Worm (Caenorhabditis elegans) whole organism, mixed stage, embryonic: ENCODE measurements around the gene clec-212.

Experiments
- M03D4.4 ChIP-seq: sonication (generic microtip); optimal IDR thresholded peaks from 2 replicates; lab custom pipeline; 2017; ENCODE audit warnings: mild to moderate bottlenecking, missing genetic modification characterization, missing compliant biosample characterization
- bed-3 ChIP-seq: fragments of 200-800 bp; sonication (Bioruptor generic); optimal IDR thresholded peaks from 3 replicates; lab custom pipeline; 2018; ENCODE audit warnings: mild to moderate bottlenecking, missing genetic modification characterization, moderate library complexity, missing compliant biosample characterization
- blmp-1 ChIP-seq: fragments of 150-350 bp; optimal IDR thresholded peaks from 2 replicates; lab custom pipeline; 2014; ENCODE audit warnings: missing biosample characterization, missing genetic modification characterization
- ceh-39 ChIP-seq: fragments of 150-350 bp; optimal IDR thresholded peaks from 2 replicates; lab custom pipeline; 2014; ENCODE audit warnings: missing biosample characterization, missing genetic modification characterization
- ceh-43 ChIP-seq: fragments of 200-800 bp; sonication (Bioruptor generic); optimal IDR thresholded peaks from 2 replicates; lab custom pipeline; 2018; ENCODE audit warnings: mild to moderate bottlenecking, missing genetic modification characterization, moderate library complexity, missing compliant biosample characterization
- ces-1 ChIP-seq: fragments of 150-350 bp; optimal IDR thresholded peaks from 2 replicates; lab custom pipeline; 2014; ENCODE audit warnings: missing biosample characterization, missing genetic modification reagents, missing genetic modification characterization
- cnd-1 ChIP-seq: fragments of 200-800 bp; sonication (Bioruptor generic); optimal IDR thresholded peaks from 2 replicates; lab custom pipeline; 2018; ENCODE audit warnings: mild to moderate bottlenecking, missing genetic modification characterization, missing compliant biosample characterization
- drap-1 ChIP-seq: fragments of 200-800 bp; sonication (Bioruptor generic); optimal IDR thresholded peaks from 3 replicates; lab custom pipeline; 2018; ENCODE audit warnings: mild to moderate bottlenecking, missing genetic modification characterization, missing compliant biosample characterization
- elt-1 ChIP-seq: sonication (generic microtip); optimal IDR thresholded peaks from 2 replicates; lab custom pipeline; 2017; ENCODE audit warnings: missing genetic modification characterization, mild to moderate bottlenecking, missing compliant biosample characterization, antibody characterized with exemption, moderate library complexity, borderline replicate concordance; ENCODE audit not compliant: insufficient read depth
- elt-3 ChIP-seq: fragments of 150-350 bp; optimal IDR thresholded peaks from 2 replicates; lab custom pipeline; 2014; ENCODE audit warnings: missing biosample characterization, missing genetic modification characterization
- flh-1 ChIP-seq: fragments of 200-800 bp; sonication (Bioruptor generic); optimal IDR thresholded peaks from 2 replicates; lab custom pipeline; 2018; ENCODE audit warnings: mild to moderate bottlenecking, missing genetic modification characterization, moderate library complexity, missing compliant biosample characterization
- ham-2 ChIP-seq: fragments of 200-800 bp; sonication (Bioruptor generic); optimal IDR thresholded peaks from 2 replicates; lab custom pipeline; 2018; ENCODE audit warnings: mild to moderate bottlenecking, missing genetic modification characterization, missing compliant biosample characterization
- hlh-1 ChIP-seq: fragments of 150-350 bp; optimal IDR thresholded peaks from 2 replicates; lab custom pipeline; 2014; ENCODE audit warnings: missing biosample characterization, missing genetic modification reagents, missing genetic modification characterization
- lin-13 ChIP-seq: fragments of 150-350 bp; optimal IDR thresholded peaks from 2 replicates; lab custom pipeline; 2014; ENCODE audit warnings: missing biosample characterization, missing genetic modification characterization
- lin-32 ChIP-seq: fragments of 200-800 bp; sonication (Bioruptor generic); optimal IDR thresholded peaks from 2 replicates; lab custom pipeline; 2018; ENCODE audit warnings: mild to moderate bottlenecking, missing genetic modification characterization, missing compliant biosample characterization
- lsy-2 ChIP-seq: fragments of 150-350 bp; optimal IDR thresholded peaks from 2 replicates; lab custom pipeline; 2014; ENCODE audit warnings: missing biosample characterization, missing genetic modification characterization
- mab-5 ChIP-seq: fragments of 150-350 bp; optimal IDR thresholded peaks from 2 replicates; lab custom pipeline; 2014; ENCODE audit warnings: missing biosample characterization, missing genetic modification characterization
- mep-1 ChIP-seq: fragments of 150-350 bp; optimal IDR thresholded peaks from 2 replicates; lab custom pipeline; 2017; ENCODE audit warnings: missing biosample characterization, missing genetic modification reagents, missing genetic modification characterization, inconsistent platforms
- mls-2 ChIP-seq: sonication (generic microtip); optimal IDR thresholded peaks from 2 replicates; lab custom pipeline; 2016; ENCODE audit warnings: mild to moderate bottlenecking, missing genetic modification characterization, moderate library complexity, missing compliant biosample characterization
- nhr-2 ChIP-seq: fragments of 150-350 bp; optimal IDR thresholded peaks from 2 replicates; lab custom pipeline; 2014; ENCODE audit warnings: missing biosample characterization, missing genetic modification characterization
- nhr-237 ChIP-seq: fragments of 150-350 bp; optimal IDR thresholded peaks from 2 replicates; lab custom pipeline; 2014; ENCODE audit warnings: missing biosample characterization, missing genetic modification characterization
- nhr-28 ChIP-seq: fragments of 150-350 bp; optimal IDR thresholded peaks from 2 replicates; lab custom pipeline; 2014; ENCODE audit warnings: missing biosample characterization, missing genetic modification characterization
- nhr-76 ChIP-seq: sonication (generic microtip); optimal IDR thresholded peaks from 2 replicates; lab custom pipeline; 2017; ENCODE audit warnings: missing biosample characterization, missing genetic modification characterization
- pha-4 ChIP-seq: fragments of 150-350 bp; optimal IDR thresholded peaks from 2 replicates; lab custom pipeline; 2018; ENCODE audit warnings: missing biosample characterization, missing genetic modification reagents, missing genetic modification characterization
- sem-2 ChIP-seq: fragments of 200-800 bp; sonication (Bioruptor generic); optimal IDR thresholded peaks from 2 replicates; lab custom pipeline; 2018; ENCODE audit warnings: mild to moderate bottlenecking, missing genetic modification characterization, missing compliant biosample characterization
- snpc-4 ChIP-seq: fragments of 150-350 bp; optimal IDR thresholded peaks from 2 replicates; lab custom pipeline; 2014; ENCODE audit warnings: missing biosample characterization, missing genetic modification characterization
- tbx-8 ChIP-seq: fragments of 200-800 bp; sonication (Bioruptor generic); optimal IDR thresholded peaks from 2 replicates; lab custom pipeline; 2018; ENCODE audit warnings: mild to moderate bottlenecking, missing genetic modification characterization, moderate library complexity, missing compliant biosample characterization
- unc-39 ChIP-seq: fragments of 150-350 bp; optimal IDR thresholded peaks from 2 replicates; lab custom pipeline; 2014; ENCODE audit warnings: missing biosample characterization, missing genetic modification characterization
- unc-62 ChIP-seq: fragments of 150-350 bp; optimal IDR thresholded peaks from 2 replicates; lab custom pipeline; 2014; ENCODE audit warnings: missing biosample characterization, missing genetic modification reagents, missing genetic modification characterization
- zip-8 ChIP-seq: fragments of 150-350 bp; optimal IDR thresholded peaks from 2 replicates; lab custom pipeline; 2014; ENCODE audit warnings: missing biosample characterization, missing genetic modification characterization

The clec-212 gene

ce11 chrV:7600149-7600548, 30.0 kb upstream of the clec-212 start, which contains the start of gene C50E3.9:
C50E3.9 (minus strand) TSS chrV:7600249.
- TF ChIP-seq cnd-1 (tag; lab: Kevin White, UChicago) (no peak), unc-39 (tag; lab: Kevin White, UChicago) (no peak), blmp-1 (tag; lab: Kevin White, UChicago) (no peak), drap-1 (no peak)

- no peak for TF ChIP-seq tbx-8
- no peak for TF ChIP-seq nhr-28
- no peak for TF ChIP-seq nhr-76 (tag; lab: Kevin White, UChicago)
- TF ChIP-seq elt-3 (tag; lab: Kevin White, UChicago) = no peak
- no peak for TF ChIP-seq mls-2
Observed at ce11 chrV:7598269-7598668, 28.1 kb upstream of the clec-212 start, which contains the start of gene C50E3.7. C50E3.7 (minus strand) TSS chrV:7598369.

ce11 chrV:7595132-7595531, 24.9 kb upstream of the clec-212 start:
- TF ChIP-seq ceh-43 (no peak), lin-13 (tag; lab: Kevin White, UChicago) (no peak), sem-2 (GFP tag; lab: Kevin White, UChicago) (no peak), pha-4 (tag; lab: Kevin White, UChicago) (no peak), mls-2 (no peak), nhr-2 (no peak), mep-1 (tag; lab: Kevin White, UChicago) (no peak), ceh-39 (tag; lab: Kevin White, UChicago) (no peak), M03D4.4 (tag; lab: Kevin White, UChicago) (no peak), lsy-2 (tag; lab: Kevin White, UChicago) (no peak), nhr-237 (tag; lab: Kevin White, UChicago) (no peak), mab-5 (tag; lab: Kevin White, UChicago) (no peak), cnd-1 (tag; lab: Kevin White, UChicago) (no peak), drap-1 (no peak)

ce11 chrV:7590454-7590853, 20.3 kb upstream of the clec-212 start, which contains the start of gene C50E3.6:
C50E3.6 (minus strand) TSS chrV:7590554.
- TF ChIP-seq mep-1 (tag; lab: Kevin White, UChicago) (no peak), unc-39 (tag; lab: Kevin White, UChicago) (no peak)

- no peak for TF ChIP-seq tbx-8
- TF ChIP-seq flh-1 (GFP tag; lab: Kevin White, UChicago) = no peak
- TF ChIP-seq ham-2 (GFP tag; lab: Kevin White, UChicago) = no peak
- TF ChIP-seq drap-1 = no peak
- TF ChIP-seq mep-1 (tag; lab: Kevin White, UChicago) = peak; percentile 52
- TF ChIP-seq sem-2 (GFP tag; lab: Kevin White, UChicago) = no peak
- no peak for TF ChIP-seq mab-5 (tag; lab: Kevin White, UChicago)
- TF ChIP-seq ces-1 = peak; percentile 20
- TF ChIP-seq lsy-2 (tag; lab: Kevin White, UChicago) = peak; percentile 5
- no peak for TF ChIP-seq lin-32
- no peak for TF ChIP-seq zip-8 (tag; lab: Kevin White, UChicago)
Observed at ce11 chrV:7587637-7588036, 17.4 kb upstream of the clec-212 start, which contains the start of the genes F19F10.11 and C50E3.5. F19F10.11 (minus strand) TSS chrV:7587704. C50E3.5 (plus strand) TSS chrV:7587996.

- TF ChIP-seq nhr-2 = no peak
- no peak for TF ChIP-seq bed-3 (GFP tag; lab: Kevin White, UChicago)
- no peak for TF ChIP-seq hlh-1
- no peak for TF ChIP-seq blmp-1 (tag; lab: Kevin White, UChicago)
- TF ChIP-seq cnd-1 (tag; lab: Kevin White, UChicago) = no peak
- no peak for TF ChIP-seq unc-39 (tag; lab: Kevin White, UChicago)
- TF ChIP-seq mls-2 = no peak
- TF ChIP-seq elt-3 (tag; lab: Kevin White, UChicago) = no peak
- no peak for TF ChIP-seq nhr-28
- no peak for TF ChIP-seq ceh-39 (tag; lab: Kevin White, UChicago)
- TF ChIP-seq pha-4 (tag; lab: Kevin White, UChicago) = peak; percentile 47
- TF ChIP-seq lin-32 = no peak
- no peak for TF ChIP-seq ham-2 (GFP tag; lab: Kevin White, UChicago)
- TF ChIP-seq lin-13 (tag; lab: Kevin White, UChicago) = no peak
- no peak for TF ChIP-seq nhr-76 (tag; lab: Kevin White, UChicago)
- no peak for TF ChIP-seq tbx-8
- TF ChIP-seq unc-62 (GFP tag; lab: Kevin White, UChicago) = no peak
- peak; percentile 30 for TF ChIP-seq nhr-237 (tag; lab: Kevin White, UChicago)
- peak; percentile 48 for TF ChIP-seq ces-1
- no peak for TF ChIP-seq elt-1
- TF ChIP-seq snpc-4 = no peak
- no peak for TF ChIP-seq ceh-43
- peak; percentile 53 for TF ChIP-seq mep-1 (tag; lab: Kevin White, UChicago)
Observed at ce11 chrV:7580378-7580777, 10.2 kb upstream of the clec-212 start, which contains the start of gene ets-6. ets-6 (minus strand) TSS chrV:7580546.
